Worm (Caenorhabditis elegans): Measurements from ENCODE around the gene C04E12.4.
A peak's percentile ranks its signal among the peaks of the same experiment; 100 is the strongest.

The C04E12.4 gene

DNA sequence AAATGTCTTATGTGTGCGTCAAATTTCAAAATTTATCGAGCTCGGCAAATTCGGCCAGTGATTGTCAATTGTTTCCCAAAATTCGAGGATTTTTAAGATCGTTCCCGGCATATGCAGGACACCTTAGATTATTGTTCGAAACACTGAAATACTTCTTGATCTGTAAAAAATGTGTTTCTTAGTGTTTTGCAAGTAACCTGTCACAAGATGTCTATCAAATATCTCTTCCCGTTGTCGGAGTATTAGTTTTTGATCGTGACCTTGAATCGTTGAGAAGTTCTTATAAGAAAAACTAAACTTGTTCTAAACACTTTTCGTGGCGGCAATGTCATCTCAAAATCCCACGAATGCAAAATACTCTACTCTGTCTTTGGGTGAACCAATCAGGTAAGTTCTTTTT lies at the start of gene C04E12.4:
Gene C04E12.4 (plus strand): TSS at position 301 of the 400 bp plus-strand sequence.
- TF ChIP-seq lin-39 (tag; optimal IDR thresholded peaks at IDR 0.05): no peak
- no peak for TF ChIP-seq nhr-11 (tag; optimal IDR thresholded peaks at IDR 0.05)

DNA sequence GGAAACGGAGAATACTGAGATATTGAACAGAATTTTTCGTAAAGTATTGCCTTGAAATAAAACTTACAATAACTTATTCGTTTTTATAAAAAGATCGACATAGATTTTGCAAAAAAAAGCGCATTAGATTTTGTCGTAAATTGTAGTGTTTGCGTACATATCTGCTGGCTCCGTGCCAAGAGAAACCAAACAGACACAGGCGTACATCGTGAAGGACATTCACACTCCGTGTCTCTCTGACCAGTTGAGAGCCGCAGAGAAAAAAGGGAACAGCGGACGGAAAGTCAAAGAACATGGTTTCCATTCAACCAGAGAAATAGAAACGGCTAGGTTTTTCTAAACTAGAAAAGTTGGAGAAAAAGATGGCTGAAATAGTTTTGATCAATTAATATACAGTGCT lies 47.3 kb upstream of the C04E12.4 start, which contains the start of gene arrd-19:
Gene arrd-19 (minus strand): TSS at position 209 of the 400 bp plus-strand sequence.
- TF ChIP-seq sma-9 (GFP tag; optimal IDR thresholded peaks at IDR 0.05) (peak; percentile 98), sma-9 (tag; optimal IDR thresholded peaks at IDR 0.05) (no peak), Y55F3AM.14 (GFP tag; optimal IDR thresholded peaks at IDR 0.05) (no peak), egl-27 (tag; optimal IDR thresholded peaks at IDR 0.05) (peak; percentile 78), gmeb-1 (tag; optimal IDR thresholded peaks at IDR 0.05) (peak; percentile 47), nhr-25 (tag; optimal IDR thresholded peaks at IDR 0.05) (peak; percentile 84), F13H6.1 (tag; optimal IDR thresholded peaks at IDR 0.05) (peak; percentile 91), mdl-1 (tag; optimal IDR thresholded peaks at IDR 0.05) (peak; percentile 58 to 65), sem-4 (tag; optimal IDR thresholded peaks at IDR 0.05) (peak; percentile 64), nhr-21 (tag; optimal IDR thresholded peaks at IDR 0.05) (peak; percentile 82), lin-11 (tag; optimal IDR thresholded peaks at IDR 0.05) (peak; percentile 24), nhr-129 (tag; optimal IDR thresholded peaks at IDR 0.05) (peak; percentile 80), nhr-6 (tag; optimal IDR thresholded peaks at IDR 0.05) (peak; percentile 76), ztf-4 (tag; optimal IDR thresholded peaks at IDR 0.05) (peak; percentile 40), mab-5 (tag; optimal IDR thresholded peaks at IDR 0.05) (no peak), fos-1 (tag; optimal IDR thresholded peaks at IDR 0.05) (peak; percentile 72), crh-2 (tag; optimal IDR thresholded peaks at IDR 0.05) (peak; percentile 80), unc-62 (GFP tag; optimal IDR thresholded peaks at IDR 0.05) (no peak), zag-1 (tag; optimal IDR thresholded peaks at IDR 0.05) (peak; percentile 64), sma-3 (GFP tag; optimal IDR thresholded peaks at IDR 0.05) (peak; percentile 72), snpc-4 (tag; optimal IDR thresholded peaks at IDR 0.05) (peak; percentile 31), nhr-10 (tag; optimal IDR thresholded peaks at IDR 0.05) (no peak), unc-55 (GFP tag; optimal IDR thresholded peaks at IDR 0.05) (peak; percentile 69), C34F6.9 (tag; optimal IDR thresholded peaks at IDR 0.05) (peak; percentile 91), mbf-1 (tag; optimal IDR thresholded peaks at IDR 0.05) (no peak), dmd-4 (tag; optimal IDR thresholded peaks at IDR 0.05) (no peak), lsy-2 (tag; optimal IDR thresholded peaks at IDR 0.05) (peak; percentile 41 to 88), ZK546.5 (tag; optimal IDR thresholded peaks at IDR 0.05) (no peak), lin-13 (GFP tag; optimal IDR thresholded peaks at IDR 0.05) (peak; percentile 76), elt-3 (tag; optimal IDR thresholded peaks at IDR 0.05) (no peak), blmp-1 (tag; optimal IDR thresholded peaks at IDR 0.05; ENCODE audit: insufficient read depth) (peak; percentile 68)

- TF ChIP-seq skn-1 (tag; optimal IDR thresholded peaks at IDR 0.05): no peak
- no peak for TF ChIP-seq unc-55 (GFP tag; optimal IDR thresholded peaks at IDR 0.05)
- TF ChIP-seq sma-9 (GFP tag; optimal IDR thresholded peaks at IDR 0.05): peak; percentile 70
- TF ChIP-seq sma-9 (tag; optimal IDR thresholded peaks at IDR 0.05): no peak
- TF ChIP-seq nhr-25 (tag; optimal IDR thresholded peaks at IDR 0.05): no peak
Measured at ce11 chrV:3316108-3316507, 46.5 kb upstream of the C04E12.4 start, which contains the start of gene F35F10.1. Gene F35F10.1, plus strand, starts transcription at chrV:3316307.

ce11 chrV:3318975-3319374 lies 43.6 kb upstream of the C04E12.4 start, which contains the start of gene F35F10.13:
Gene F35F10.13, minus strand, starts transcription at chrV:3319075.
- no peak for TF ChIP-seq F13H6.1 (tag; optimal IDR thresholded peaks at IDR 0.05)
- no peak for TF ChIP-seq nhr-12 (tag; optimal IDR thresholded peaks at IDR 0.05)
- no peak for TF ChIP-seq C34F6.9 (tag; optimal IDR thresholded peaks at IDR 0.05)
- no peak for TF ChIP-seq peb-1 (tag; optimal IDR thresholded peaks at IDR 0.05)
- no peak for TF ChIP-seq skn-1 (tag; optimal IDR thresholded peaks at IDR 0.05)
- TF ChIP-seq ZK546.5 (tag; optimal IDR thresholded peaks at IDR 0.05): no peak
- TF ChIP-seq alr-1 (tag; optimal IDR thresholded peaks at IDR 0.05): no peak
- TF ChIP-seq aly-2 (tag; optimal IDR thresholded peaks at IDR 0.05): no peak
- TF ChIP-seq mab-5 (tag; optimal IDR thresholded peaks at IDR 0.05): no peak
- no peak for TF ChIP-seq nhr-25 (tag; optimal IDR thresholded peaks at IDR 0.05)
- no peak for TF ChIP-seq ztf-1 (GFP tag; conservative IDR thresholded peaks at IDR 0.05)
- TF ChIP-seq ceh-82 (tag; optimal IDR thresholded peaks at IDR 0.05): no peak
- no peak for TF ChIP-seq nhr-10 (tag; optimal IDR thresholded peaks at IDR 0.05)
- TF ChIP-seq unc-39 (tag; optimal IDR thresholded peaks at IDR 0.05): no peak
- no peak for TF ChIP-seq nhr-23 (tag; optimal IDR thresholded peaks at IDR 0.05)
- no peak for TF ChIP-seq nhr-11 (tag; optimal IDR thresholded peaks at IDR 0.05)
- TF ChIP-seq elt-3 (tag; optimal IDR thresholded peaks at IDR 0.05): no peak
- TF ChIP-seq ama-1 (optimal IDR thresholded peaks at IDR 0.05): no peak

All from whole organism, L2 larva.